Fruit fly (Drosophila melanogaster): Measurements from ENCODE around the gene CG17786.

The CG17786 gene

DNA sequence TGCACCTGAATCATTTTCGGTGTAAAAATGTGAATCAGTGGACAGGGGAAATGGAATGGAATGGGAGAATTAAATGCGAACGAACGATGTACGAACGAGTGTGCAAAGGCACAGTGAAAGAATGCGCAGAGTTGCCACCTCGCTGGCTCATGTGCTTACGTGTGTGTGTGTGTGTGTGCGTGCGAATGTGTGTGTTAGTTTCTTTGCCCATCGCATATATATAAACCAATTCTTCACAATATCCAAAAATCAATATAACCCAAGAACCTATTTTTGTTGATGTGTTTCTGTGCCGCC is 12.6 kb upstream of the CG17786 start:
- TF ChIP-seq cnc (optimal IDR thresholded peaks at IDR 0.05) (no peak), toe (GFP tag; optimal IDR thresholded peaks at IDR 0.05) (no peak), bab1 (GFP tag; optimal IDR thresholded peaks at IDR 0.05) (no peak), CG33017 (tag; optimal IDR thresholded peaks at IDR 0.05) (no peak), CG7045 (GFP tag; optimal IDR thresholded peaks at IDR 0.05) (no peak), CG12768 (GFP tag; optimal IDR thresholded peaks at IDR 0.05) (no peak), cic (GFP tag; optimal IDR thresholded peaks at IDR 0.05) (no peak), tj (GFP tag; optimal IDR thresholded peaks at IDR 0.05) (no peak), CG7101 (tag; optimal IDR thresholded peaks at IDR 0.05) (no peak), Crg-1 (GFP tag; optimal IDR thresholded peaks at IDR 0.05) (no peak), CG14711 (tag; optimal IDR thresholded peaks at IDR 0.05) (peak; percentile 70), CG1620 (GFP tag; optimal IDR thresholded peaks at IDR 0.05) (no peak), CG11617 (GFP tag; optimal IDR thresholded peaks at IDR 0.05) (no peak), ovo (GFP tag; optimal IDR thresholded peaks at IDR 0.05) (no peak), Clk (GFP tag; optimal IDR thresholded peaks at IDR 0.05) (no peak), kay (GFP tag; ENCODE audit: borderline replicate concordance) (no peak), CG5204 (GFP tag; optimal IDR thresholded peaks at IDR 0.05) (no peak), Mnt (GFP tag; optimal IDR thresholded peaks at IDR 0.05) (peak; percentile 62), pad (GFP tag; optimal IDR thresholded peaks at IDR 0.05) (peak; percentile 67), Hr96 (GFP tag; optimal IDR thresholded peaks at IDR 0.05) (no peak)

DNA sequence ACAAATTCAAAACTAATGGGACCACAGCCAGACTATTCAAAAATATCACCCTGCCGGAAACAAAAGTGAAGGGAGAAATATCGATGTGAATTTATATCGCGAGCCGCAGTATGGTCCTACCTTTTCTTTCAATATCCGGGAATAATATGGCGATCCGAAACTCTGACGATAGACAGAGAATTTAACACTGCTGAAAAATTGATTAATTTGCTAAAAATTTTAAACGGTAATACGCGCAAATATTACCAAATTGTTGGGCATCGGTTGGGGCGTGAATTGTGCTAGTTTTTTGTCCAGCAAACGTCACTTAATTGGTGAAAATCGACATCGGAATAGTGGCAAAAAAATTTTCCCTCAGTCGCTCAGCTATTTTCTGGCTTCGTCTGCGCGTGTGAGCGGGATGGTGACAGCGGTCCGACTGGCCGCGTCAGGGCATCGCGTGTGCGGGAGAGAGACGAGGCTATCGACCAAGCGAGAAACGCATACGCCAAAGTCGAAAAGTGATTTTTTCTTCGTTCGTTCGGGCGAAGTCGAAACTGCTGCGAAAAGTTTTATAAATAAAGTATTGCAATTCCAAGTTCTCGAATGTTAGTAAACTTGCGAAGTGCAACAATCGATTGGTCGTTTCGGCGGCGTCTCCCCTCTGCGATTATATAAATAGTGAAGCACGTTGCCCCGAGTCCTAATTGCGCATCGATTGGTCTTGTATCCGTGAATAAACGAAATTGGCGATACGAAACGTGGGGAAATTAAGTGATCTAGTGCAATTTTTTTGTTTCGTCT is 12.1 kb upstream of the CG17786 start, which contains the start of gene mask:
TSS of gene mask (plus strand) at position 140 of the 783 bp plus-strand sequence.
- TF ChIP-seq bab1 (GFP tag; optimal IDR thresholded peaks at IDR 0.05) (peak; percentile 73), CG14711 (tag; optimal IDR thresholded peaks at IDR 0.05) (peak; percentile 39), pad (GFP tag; optimal IDR thresholded peaks at IDR 0.05) (peak; percentile 43), CG33017 (tag; optimal IDR thresholded peaks at IDR 0.05) (peak; percentile 50), tj (GFP tag; optimal IDR thresholded peaks at IDR 0.05) (peak; percentile 64), CG11617 (GFP tag; optimal IDR thresholded peaks at IDR 0.05) (peak; percentile 90), cic (GFP tag; optimal IDR thresholded peaks at IDR 0.05) (peak; percentile 29), CG7045 (GFP tag; optimal IDR thresholded peaks at IDR 0.05) (peak; percentile 82), CG5204 (GFP tag; optimal IDR thresholded peaks at IDR 0.05) (no peak), CG12768 (GFP tag; optimal IDR thresholded peaks at IDR 0.05) (peak; percentile 67), toe (GFP tag; optimal IDR thresholded peaks at IDR 0.05) (peak; percentile 87), Hr96 (GFP tag; optimal IDR thresholded peaks at IDR 0.05) (peak; percentile 90), cnc (optimal IDR thresholded peaks at IDR 0.05) (no peak), CG1620 (GFP tag; optimal IDR thresholded peaks at IDR 0.05) (peak; percentile 93), kay (GFP tag; ENCODE audit: borderline replicate concordance) (no peak), Clk (GFP tag; optimal IDR thresholded peaks at IDR 0.05) (no peak), ovo (GFP tag; optimal IDR thresholded peaks at IDR 0.05) (peak; percentile 90), Mnt (GFP tag; optimal IDR thresholded peaks at IDR 0.05) (peak; percentile 70), CG7101 (tag; optimal IDR thresholded peaks at IDR 0.05) (peak; percentile 84), Crg-1 (GFP tag; optimal IDR thresholded peaks at IDR 0.05) (peak; percentile 90)

DNA sequence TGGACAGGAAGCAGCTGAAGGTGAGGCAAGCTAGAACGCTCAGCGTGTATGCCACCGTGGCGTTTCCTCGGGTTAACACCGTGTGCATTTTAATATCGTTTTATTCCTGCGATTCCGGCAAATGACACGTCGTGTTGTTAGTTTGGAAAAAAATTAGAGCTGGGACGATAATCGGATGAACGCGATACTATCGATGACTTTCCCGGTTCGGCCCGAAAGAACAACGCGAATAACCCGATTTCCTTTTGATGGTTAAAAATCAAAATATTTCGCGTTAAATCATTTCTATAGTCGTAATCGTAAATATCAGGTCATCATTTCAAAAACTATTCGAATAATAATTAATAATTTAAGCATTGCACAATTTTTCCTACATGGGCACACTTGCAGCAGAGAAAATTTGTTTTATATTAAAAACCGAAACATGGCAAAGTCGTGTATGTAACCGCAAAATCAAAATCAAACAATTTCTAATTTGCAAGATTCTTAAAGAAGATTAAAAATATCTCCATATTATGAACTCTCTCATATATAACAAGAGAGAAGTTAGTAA is 11.4 kb upstream of the CG17786 start, which contains the start of gene Spase22-23:
TSS of gene Spase22-23 (minus strand) at position 166 of the 553 bp plus-strand sequence.
- TF ChIP-seq CG7045 (GFP tag; optimal IDR thresholded peaks at IDR 0.05) (no peak), Hr96 (GFP tag; optimal IDR thresholded peaks at IDR 0.05) (no peak), kay (GFP tag; ENCODE audit: borderline replicate concordance) (no peak)

DNA sequence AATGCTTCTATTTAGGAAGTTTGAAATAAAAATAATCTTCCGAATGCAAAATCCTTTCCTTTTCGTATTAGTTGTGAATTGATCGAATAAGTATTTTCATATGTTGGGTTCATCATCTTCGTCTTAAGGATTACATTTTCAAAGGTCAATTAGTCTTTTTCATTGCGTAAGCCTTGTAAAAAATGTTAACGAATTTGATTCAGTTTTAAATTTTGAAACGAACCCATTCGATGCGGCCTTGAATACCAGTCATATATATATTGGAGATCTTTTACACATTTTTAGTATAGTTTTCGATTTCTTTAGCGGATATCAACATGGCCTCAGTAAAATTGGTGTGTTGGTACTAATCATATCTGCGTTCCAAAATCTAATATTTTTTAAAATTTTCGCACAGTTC is 10.2 kb upstream of the CG17786 start, which contains the start of gene Acp95EF:
TSS of gene Acp95EF (plus strand) at position 301 of the 400 bp plus-strand sequence.
- TF ChIP-seq CG1620 (GFP tag; optimal IDR thresholded peaks at IDR 0.05), result no peak
- no peak for TF ChIP-seq CG33017 (tag; optimal IDR thresholded peaks at IDR 0.05)
- no peak for TF ChIP-seq Mnt (GFP tag; optimal IDR thresholded peaks at IDR 0.05)
- TF ChIP-seq kay (GFP tag; ENCODE audit: borderline replicate concordance), result peak; percentile 71
- no peak for TF ChIP-seq pad (GFP tag; optimal IDR thresholded peaks at IDR 0.05)

DNA sequence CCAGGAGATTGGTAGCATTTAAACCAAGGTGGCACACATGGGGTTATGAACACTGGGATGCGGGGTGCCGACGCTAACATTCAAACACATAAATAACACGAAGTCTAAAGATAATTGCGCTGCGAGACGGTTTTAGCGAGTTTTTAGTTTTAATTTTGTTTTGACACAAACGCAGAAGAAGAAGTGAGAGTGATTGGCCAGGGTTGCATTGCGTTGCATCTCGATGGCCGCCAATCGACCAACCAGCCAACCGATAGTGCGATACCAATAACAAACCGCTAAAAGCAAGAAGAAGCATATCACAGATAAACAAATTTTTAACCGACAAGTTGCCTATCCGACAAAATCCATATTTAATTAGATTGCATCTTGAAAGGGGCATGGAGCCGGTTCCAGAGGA is 8.2 kb upstream of the CG17786 start, which contains the start of the genes Spps and CG13609:
TSS of gene Spps (minus strand) at position 191 of the 400 bp plus-strand sequence.
TSS of gene CG13609 (plus strand) at position 280 of the 400 bp plus-strand sequence.
- TF ChIP-seq CG11617 (GFP tag; optimal IDR thresholded peaks at IDR 0.05) (peak; percentile 15), cic (GFP tag; optimal IDR thresholded peaks at IDR 0.05) (peak; percentile 65), tj (GFP tag; optimal IDR thresholded peaks at IDR 0.05) (peak; percentile 21), Clk (GFP tag; optimal IDR thresholded peaks at IDR 0.05) (no peak), ovo (GFP tag; optimal IDR thresholded peaks at IDR 0.05) (no peak), CG1620 (GFP tag; optimal IDR thresholded peaks at IDR 0.05) (no peak), bab1 (GFP tag; optimal IDR thresholded peaks at IDR 0.05) (peak; percentile 57)
